Worm (Caenorhabditis elegans) whole organism, young adult: ENCODE results near the gene F56H11.2.

Experiments
- ama-1 ChIP-seq, 3 experiments: fragments of 150-350 bp in 1 of 3; sonication (generic microtip) in 2 of 3; optimal IDR thresholded peaks; 2 replicates each; lab custom pipeline; 2014 to 2018; ENCODE audit warnings: missing biosample characterization in 2 of 3, missing genetic modification characterization in 2 of 3, missing genetic modification reagents in 2 of 3
- atf-7 ChIP-seq: sonication (generic microtip); optimal IDR thresholded peaks from 2 replicates; lab custom pipeline; 2017; ENCODE audit warnings: mild to moderate bottlenecking, missing genetic modification characterization, missing compliant biosample characterization
- efl-1 ChIP-seq: fragments of 150-350 bp; optimal IDR thresholded peaks from 2 replicates; lab custom pipeline; 2014; ENCODE audit warnings: missing biosample characterization, missing genetic modification reagents, missing genetic modification characterization
- hmg-1.2 ChIP-seq: fragments of 200-800 bp; sonication (Bioruptor generic); IDR thresholded peaks from 2 replicates; pipeline ENCODE4 v1.3.6; 2022; ENCODE audit warnings: missing genetic modification reagents, missing genetic modification characterization, missing compliant biosample characterization
- let-526 ChIP-seq: fragments of 200-800 bp; sonication (Bioruptor generic); IDR thresholded peaks from 2 replicates; pipeline ENCODE4 v1.3.6; 2022; ENCODE audit warnings: missing genetic modification reagents, missing genetic modification characterization, missing compliant biosample characterization
- mes-4 ChIP-seq: sonication (generic microtip); optimal IDR thresholded peaks from 2 replicates; lab custom pipeline; 2016; ENCODE audit warnings: missing genotype, missing genetic modification characterization, missing compliant biosample characterization
- pbrm-1 ChIP-seq: fragments of 200-800 bp; sonication (Bioruptor generic); IDR thresholded peaks from 2 replicates; pipeline ENCODE4 v1.3.6; 2022; ENCODE audit warnings: missing genetic modification reagents, missing genetic modification characterization, missing compliant biosample characterization
- rcor-1 ChIP-seq: fragments of 200-800 bp; sonication (Bioruptor generic); IDR thresholded peaks from 2 replicates; pipeline ENCODE4 v1.3.6; 2022; ENCODE audit warnings: missing genetic modification reagents, missing genetic modification characterization, missing compliant biosample characterization
- rpc-1 ChIP-seq, 2 experiments: fragments of 150-350 bp in 1 of 2; sonication (generic microtip) in 1 of 2; optimal IDR thresholded peaks; 2 replicates each; lab custom pipeline; 2014 to 2018; ENCODE audit warnings: missing biosample characterization in 1 of 2, missing genetic modification characterization in 1 of 2, missing genetic modification reagents in 1 of 2, missing genotype in 1 of 2
- unc-130 ChIP-seq: sonication (generic microtip); optimal IDR thresholded peaks from 2 replicates; lab custom pipeline; 2016; ENCODE audit warnings: missing genetic modification reagents, missing genetic modification characterization, missing compliant biosample characterization
- unc-62 ChIP-seq: fragments of 150-350 bp; optimal IDR thresholded peaks from 2 replicates; lab custom pipeline; 2014; ENCODE audit warnings: missing biosample characterization, missing genetic modification reagents, missing genetic modification characterization

DNA sequence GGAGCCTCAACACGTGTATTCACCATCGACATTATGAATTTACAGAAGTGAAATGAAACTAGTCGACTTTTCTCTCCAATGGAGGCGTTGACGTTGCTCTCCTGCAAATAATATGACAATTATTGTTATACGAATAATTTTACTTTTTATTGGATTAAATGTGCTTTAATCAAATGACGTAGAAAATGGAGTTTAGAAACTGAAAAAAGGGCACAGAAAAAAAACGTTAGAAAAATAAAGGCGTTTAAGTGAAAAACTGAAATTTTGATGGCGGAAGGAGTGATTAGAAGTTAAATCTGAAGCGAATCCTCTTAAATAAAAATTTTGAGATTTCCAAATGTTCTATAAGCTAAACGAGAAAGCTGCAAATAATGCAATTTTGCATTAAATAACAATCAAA lies 47.0 kb upstream of the F56H11.2 start, which contains the start of gene npr-2:
- TF ChIP-seq pbrm-1 (GFP tag; lab: Robert Waterston, UW) (no peak), unc-62 (GFP tag; lab: Kevin White, UChicago) (no peak), unc-130 (GFP tag; lab: Kevin White, UChicago) (no peak), rpc-1 (optimal IDR thresholded peaks at IDR 0.05; lab: Kevin White, UChicago) (no peak), rpc-1 (tag; optimal IDR thresholded peaks at IDR 0.05; lab: Kevin White, UChicago) (no peak), atf-7 (tag; lab: Kevin White, UChicago) (no peak), efl-1 (no peak), ama-1 (optimal IDR thresholded peaks at IDR 0.05; lab: Kevin White, UChicago) (no peak), ama-1 (GFP tag; optimal IDR thresholded peaks at IDR 0.05; lab: Kevin White, UChicago) (no peak), mes-4 (tag; lab: Kevin White, UChicago) (no peak), rcor-1 (GFP tag; lab: Robert Waterston, UW) (no peak), let-526 (GFP tag; lab: Robert Waterston, UW) (no peak), hmg-1.2 (no peak)
